Fruit fly (Drosophila melanogaster) whole organism, embryonic: ENCODE data around the gene CG18262.

Experiments
- BEAF-32 ChIP-seq: fragments of 200-800 bp; sonication (Bioruptor generic); optimal IDR thresholded peaks from 3 replicates; lab custom pipeline; 2017; ENCODE audit warnings: missing biosample characterization, missing genetic modification characterization, mild to moderate bottlenecking, moderate library complexity, missing genetic modification reagents
- Bdp1 ChIP-seq: fragments of 200-800 bp; sonication (Bioruptor generic); optimal IDR thresholded peaks from 3 replicates; lab custom pipeline; 2016; ENCODE audit warnings: missing biosample characterization, missing genetic modification characterization
- CG13287 ChIP-seq: fragments of 200-800 bp; sonication (Bioruptor generic); IDR thresholded peaks from 2 replicates; pipeline ENCODE4 v1.3.6; 2022; ENCODE audit warnings: missing biosample characterization, missing genetic modification characterization; ENCODE audit not compliant: partially characterized antibody
- CG14710 ChIP-seq: fragments of 200-800 bp; sonication (Bioruptor generic); optimal IDR thresholded peaks from 3 replicates; lab custom pipeline; 2019; ENCODE audit warnings: missing biosample characterization, mild to moderate bottlenecking, missing genetic modification characterization, moderate library complexity
- CG14965 ChIP-seq: fragments of 200-800 bp; sonication (Bioruptor generic); optimal IDR thresholded peaks from 2 replicates; lab custom pipeline; 2016; ENCODE audit warnings: missing biosample characterization, missing genetic modification characterization, borderline replicate concordance
- CG15514 ChIP-seq: fragments of 200-800 bp; sonication (Bioruptor generic); optimal IDR thresholded peaks from 3 replicates; lab custom pipeline; 2017; ENCODE audit warnings: missing biosample characterization, missing genetic modification characterization, mild to moderate bottlenecking, moderate library complexity, missing genetic modification reagents
- CG1603 ChIP-seq: fragments of 200-800 bp; sonication (Bioruptor generic); optimal IDR thresholded peaks from 2 replicates; lab custom pipeline; 2019; ENCODE audit warnings: missing biosample characterization, mild to moderate bottlenecking, missing genetic modification characterization, moderate library complexity
- CG17829 ChIP-seq: fragments of 200-800 bp; optimal IDR thresholded peaks from 2 replicates; lab custom pipeline; 2019; ENCODE audit warnings: missing biosample characterization, mild to moderate bottlenecking, missing genetic modification characterization, moderate library complexity
- CG1792 ChIP-seq: fragments of 200-800 bp; sonication (Bioruptor generic); optimal IDR thresholded peaks from 2 replicates; lab custom pipeline; 2016; ENCODE audit warnings: missing biosample characterization, missing genetic modification characterization
- CG2116 ChIP-seq: fragments of 200-800 bp; sonication (Bioruptor generic); optimal IDR thresholded peaks from 3 replicates; lab custom pipeline; 2018; ENCODE audit warnings: missing biosample characterization, mild to moderate bottlenecking, missing genetic modification characterization
- CG33213 ChIP-seq: fragments of 200-800 bp; sonication (Bioruptor generic); optimal IDR thresholded peaks from 3 replicates; lab custom pipeline; 2016; ENCODE audit warnings: missing biosample characterization, missing genetic modification characterization
- CG42726 ChIP-seq: fragments of 200-800 bp; sonication (Bioruptor generic); IDR thresholded peaks from 2 replicates; pipeline ENCODE4 v1.3.6; 2022; ENCODE audit warnings: missing biosample characterization, missing genetic modification characterization; ENCODE audit not compliant: partially characterized antibody
- CG9797 ChIP-seq: fragments of 200-800 bp; sonication (Bioruptor generic); optimal IDR thresholded peaks from 3 replicates; lab custom pipeline; 2018; ENCODE audit warnings: missing biosample characterization, mild to moderate bottlenecking, missing genetic modification characterization
- Dll ChIP-seq: fragments of 200-800 bp; sonication (Bioruptor generic); IDR thresholded peaks from 4 replicates; pipeline ENCODE4 v1.3.6; 2022; ENCODE audit warnings: missing biosample characterization, missing genetic modification characterization; ENCODE audit not compliant: partially characterized antibody
- Doc2 ChIP-seq: fragments of 200-800 bp; sonication (Bioruptor generic); IDR thresholded peaks from 2 replicates; pipeline ENCODE4 v1.3.6; 2022; ENCODE audit warnings: missing biosample characterization, missing genetic modification characterization
- Fer3 ChIP-seq: fragments of 200-800 bp; sonication (Bioruptor generic); optimal IDR thresholded peaks from 2 replicates; lab custom pipeline; 2018; ENCODE audit warnings: missing biosample characterization, mild to moderate bottlenecking, missing genetic modification characterization, moderate library complexity
- Gug ChIP-seq: fragments of 200-800 bp; sonication (Bioruptor generic); IDR thresholded peaks from 4 replicates; pipeline ENCODE4 v1.3.6; 2022; ENCODE audit warnings: missing biosample characterization, missing genetic modification characterization
- H15 ChIP-seq: fragments of 200-800 bp; sonication (Bioruptor generic); IDR thresholded peaks from 3 replicates; pipeline ENCODE4 v1.3.6; 2022; ENCODE audit warnings: missing biosample characterization, missing genetic modification characterization
- HmgD ChIP-seq: fragments of 200-800 bp; sonication (Bioruptor generic); optimal IDR thresholded peaks from 3 replicates; lab custom pipeline; 2016; ENCODE audit warnings: missing biosample characterization, missing genetic modification characterization
- MESR4 ChIP-seq: fragments of 200-800 bp; sonication (Bioruptor generic); optimal IDR thresholded peaks from 2 replicates; lab custom pipeline; 2018; ENCODE audit warnings: missing biosample characterization, mild to moderate bottlenecking, missing genetic modification characterization, moderate library complexity
- Max ChIP-seq: fragments of 200-800 bp; sonication (Bioruptor generic); optimal IDR thresholded peaks from 2 replicates; lab custom pipeline; 2016; ENCODE audit warnings: missing biosample characterization, mild to moderate bottlenecking, missing genetic modification characterization
- Myb ChIP-seq: fragments of 200-800 bp; sonication (Bioruptor generic); optimal IDR thresholded peaks from 2 replicates; lab custom pipeline; 2016; ENCODE audit warnings: missing biosample characterization, missing genetic modification characterization
- Nf-YB ChIP-seq: fragments of 200-800 bp; sonication (Bioruptor generic); optimal IDR thresholded peaks from 3 replicates; lab custom pipeline; 2019; ENCODE audit warnings: missing biosample characterization, mild to moderate bottlenecking, missing genetic modification characterization, moderate library complexity
- Opbp ChIP-seq: fragments of 200-800 bp; sonication (Bioruptor generic); IDR thresholded peaks from 3 replicates; pipeline ENCODE4 v1.3.6; 2022; ENCODE audit warnings: missing biosample characterization, missing genetic modification characterization; ENCODE audit not compliant: partially characterized antibody
- cad ChIP-seq: fragments of >200 bp; optimal IDR thresholded peaks from 2 replicates; lab custom pipeline; 2017; ENCODE audit warnings: missing biosample characterization, missing genetic modification characterization
- croc ChIP-seq: fragments of 200-800 bp; sonication (Bioruptor generic); conservative IDR thresholded peaks from 3 replicates; pipeline ENCODE4 v1.3.6; 2022; ENCODE audit warnings: missing biosample characterization, missing genetic modification characterization
- disco-r ChIP-seq: fragments of 200-800 bp; sonication (Bioruptor generic); optimal IDR thresholded peaks from 2 replicates; lab custom pipeline; 2016; ENCODE audit warnings: missing biosample characterization, missing genetic modification characterization
- dm ChIP-seq: fragments of 200-800 bp; sonication (Bioruptor generic); optimal IDR thresholded peaks from 3 replicates; lab custom pipeline; 2016; ENCODE audit warnings: missing biosample characterization, missing genetic modification characterization
- fu2 ChIP-seq: fragments of 200-800 bp; sonication (Bioruptor generic); optimal IDR thresholded peaks from 2 replicates; lab custom pipeline; 2016; ENCODE audit warnings: missing biosample characterization, missing genetic modification characterization
- gfzf ChIP-seq: fragments of 200-800 bp; sonication (Bioruptor generic); optimal IDR thresholded peaks from 2 replicates; lab custom pipeline; 2016; ENCODE audit warnings: missing biosample characterization, mild to moderate bottlenecking, missing genetic modification characterization, moderate library complexity
- hbn ChIP-seq: fragments of 200-800 bp; sonication (Bioruptor generic); IDR thresholded peaks from 2 replicates; pipeline ENCODE4 v1.3.6; 2022; ENCODE audit warnings: missing biosample characterization, missing genetic modification characterization; ENCODE audit not compliant: partially characterized antibody
- inv ChIP-seq: fragments of 200-800 bp; sonication (Bioruptor generic); IDR thresholded peaks from 2 replicates; pipeline ENCODE4 v1.3.6; 2022; ENCODE audit warnings: missing biosample characterization, missing genetic modification characterization; ENCODE audit not compliant: partially characterized antibody
- jing ChIP-seq: fragments of 200-800 bp; sonication (Bioruptor generic); optimal IDR thresholded peaks from 2 replicates; lab custom pipeline; 2018; ENCODE audit warnings: missing biosample characterization, mild to moderate bottlenecking, missing genetic modification characterization
- nmo ChIP-seq: fragments of 200-800 bp; sonication (Bioruptor generic); optimal IDR thresholded peaks from 2 replicates; lab custom pipeline; 2018; ENCODE audit warnings: missing biosample characterization, mild to moderate bottlenecking, missing genetic modification characterization, moderate library complexity
- pnt ChIP-seq: fragments of 200-800 bp; sonication (Bioruptor generic); optimal IDR thresholded peaks from 3 replicates; lab custom pipeline; 2016; ENCODE audit warnings: missing biosample characterization, missing genetic modification characterization
- pros ChIP-seq: fragments of 200-800 bp; sonication (Bioruptor generic); optimal IDR thresholded peaks from 3 replicates; lab custom pipeline; 2019; ENCODE audit warnings: missing biosample characterization, mild to moderate bottlenecking, missing genetic modification characterization, moderate library complexity
- pzg ChIP-seq: fragments of 200-800 bp; sonication (Bioruptor generic); optimal IDR thresholded peaks from 3 replicates; lab custom pipeline; 2018; ENCODE audit warnings: missing biosample characterization, mild to moderate bottlenecking, missing genetic modification characterization, moderate library complexity
- slou ChIP-seq: fragments of 200-800 bp; sonication (Bioruptor generic); optimal IDR thresholded peaks from 3 replicates; lab custom pipeline; 2016; ENCODE audit warnings: missing biosample characterization, missing genetic modification characterization
- stwl ChIP-seq: fragments of 200-800 bp; sonication (Bioruptor generic); optimal IDR thresholded peaks from 3 replicates; lab custom pipeline; 2018; ENCODE audit warnings: missing biosample characterization, mild to moderate bottlenecking, missing genetic modification characterization, moderate library complexity
- unc-4 ChIP-seq: fragments of 200-800 bp; sonication (Bioruptor generic); IDR thresholded peaks from 2 replicates; pipeline ENCODE4 v1.3.6; 2022; ENCODE audit warnings: missing biosample characterization, missing genetic modification characterization; ENCODE audit not compliant: partially characterized antibody
- vvl ChIP-seq: fragments of 200-800 bp; sonication (Bioruptor generic); IDR thresholded peaks from 2 replicates; pipeline ENCODE4 v1.3.6; 2022; ENCODE audit warnings: missing biosample characterization, missing genetic modification characterization
- zen ChIP-seq: fragments of 200-800 bp; sonication (Bioruptor generic); optimal IDR thresholded peaks from 3 replicates; lab custom pipeline; 2018; ENCODE audit warnings: missing biosample characterization, mild to moderate bottlenecking, missing genetic modification characterization, moderate library complexity
- zen2 ChIP-seq: fragments of 200-800 bp; sonication (Bioruptor generic); IDR thresholded peaks from 3 replicates; pipeline ENCODE4 v1.3.6; 2022; ENCODE audit warnings: missing biosample characterization, missing genetic modification characterization; ENCODE audit not compliant: partially characterized antibody

Gene CG18262

DNA sequence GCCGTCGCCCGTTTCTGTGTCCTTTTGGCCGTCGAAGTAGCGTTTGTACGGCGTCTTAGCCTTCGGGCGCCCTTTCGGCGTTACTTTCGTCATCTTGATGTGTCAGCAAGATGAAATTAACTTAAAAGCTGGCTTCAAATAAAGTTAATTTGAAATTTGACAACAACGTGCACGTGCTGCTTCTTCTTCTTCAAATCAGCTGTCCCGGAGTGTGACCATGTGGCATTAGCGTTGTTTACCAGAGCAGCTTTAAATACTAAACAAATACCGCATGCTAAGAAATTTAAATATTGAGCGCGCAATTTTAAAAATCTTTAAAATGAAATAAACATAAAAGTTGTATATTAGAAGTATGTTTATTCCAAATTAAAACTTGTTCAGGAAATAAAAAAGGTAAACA, 31.8 kb upstream of the CG18262 start, which contains the start of gene CG2260 (continued):
- TF ChIP-seq unc-4 (GFP tag; lab: Robert Waterston, UW) (peak; percentile 40), disco-r (GFP tag; lab: Kevin White, UChicago) (no peak), slou (GFP tag; lab: Kevin White, UChicago) (no peak), fu2 (GFP tag; lab: Kevin White, UChicago) (no peak), CG42726 (GFP tag; lab: Robert Waterston, UW) (no peak), CG14710 (peak; percentile 18), Opbp (GFP tag; lab: Robert Waterston, UW) (peak; percentile 11; the same call in 1 of the 3 replicates), Max (GFP tag; lab: Kevin White, UChicago) (peak; percentile 57), CG15514 (GFP tag; lab: Kevin White, UChicago) (peak; percentile 75), MESR4 (GFP tag; lab: Kevin White, UChicago) (peak; percentile 47), Fer3 (tag; lab: Kevin White, UChicago) (no peak), vvl (GFP tag; lab: Robert Waterston, UW) (peak; percentile 85), CG2116 (GFP tag; lab: Kevin White, UChicago) (peak; percentile 68), cad (GFP tag; lab: Kevin White, UChicago) (no peak), Nf-YB (GFP tag; lab: Kevin White, UChicago) (no peak), pzg (GFP tag; lab: Kevin White, UChicago) (peak; percentile 70), CG13287 (peak; percentile 27; the same call in 1 of the 2 replicates), Myb (GFP tag; lab: Kevin White, UChicago) (peak; percentile 19), nmo (GFP tag; lab: Kevin White, UChicago) (no peak), croc (no peak), CG1792 (no peak), CG9797 (GFP tag; lab: Kevin White, UChicago) (peak; percentile 74), dm (GFP tag; lab: Kevin White, UChicago) (peak; percentile 82), hbn (peak; percentile 20; the same call in 1 of the 2 replicates), zen2 (GFP tag; lab: Robert Waterston, UW) (no peak), zen (tag; lab: Kevin White, UChicago) (no peak), HmgD (no peak), Gug (no peak), gfzf (GFP tag; lab: Kevin White, UChicago) (peak; percentile 78), BEAF-32 (peak; percentile 43), CG17829 (tag; lab: Kevin White, UChicago) (no peak), stwl (tag; lab: Kevin White, UChicago) (peak; percentile 52), pnt (GFP tag; lab: Kevin White, UChicago) (no peak), inv (GFP tag; lab: Robert Waterston, UW) (no peak), jing (no peak), H15 (GFP tag; lab: Robert Waterston, UW) (no peak), Doc2 (no peak), CG1603 (peak; percentile 31), pros (GFP tag; lab: Kevin White, UChicago) (no peak), CG14965 (no peak), Dll (GFP tag; lab: Robert Waterston, UW) (0 out of 4 replicates have a peak, but pooled peaks have one; percentile 20), CG33213 (no peak), Bdp1 (no peak)
